Fruit fly (Drosophila melanogaster): ENCODE data around the gene Sry-alpha.

dm6 chr3R:30092700-30093044 is 53.2 kb downstream of the Sry-alpha start:
- TF ChIP-seq CG33017 (tag; optimal IDR thresholded peaks at IDR 0.05) (no peak), kay (GFP tag; ENCODE audit: borderline replicate concordance) (no peak), Clk (GFP tag; optimal IDR thresholded peaks at IDR 0.05) (no peak), CG7101 (tag; optimal IDR thresholded peaks at IDR 0.05) (no peak), CG7045 (GFP tag; optimal IDR thresholded peaks at IDR 0.05) (no peak), ovo (GFP tag; optimal IDR thresholded peaks at IDR 0.05) (no peak), pad (GFP tag; optimal IDR thresholded peaks at IDR 0.05) (no peak)

Data from whole organism, adult.